Fruit fly (Drosophila melanogaster) Kc167 (cell line): ENCODE data around the gene CG31798.

Source experiments
- Myc ChIP-seq: fragments of >200 bp; optimal IDR thresholded peaks from 2 replicates; lab custom pipeline; 2017; ENCODE audit warnings: missing external identifiers
- h ChIP-seq: fragments of >200 bp; optimal IDR thresholded peaks from 3 replicates; lab custom pipeline; 2018; ENCODE audit warnings: missing external identifiers
- insv ChIP-seq: fragments of >200 bp; optimal IDR thresholded peaks from 3 replicates; lab custom pipeline; 2018; ENCODE audit warnings: missing external identifiers
- psq ChIP-seq: fragments of >200 bp; optimal IDR thresholded peaks from 2 replicates; lab custom pipeline; 2017; ENCODE audit warnings: missing external identifiers

DNA sequence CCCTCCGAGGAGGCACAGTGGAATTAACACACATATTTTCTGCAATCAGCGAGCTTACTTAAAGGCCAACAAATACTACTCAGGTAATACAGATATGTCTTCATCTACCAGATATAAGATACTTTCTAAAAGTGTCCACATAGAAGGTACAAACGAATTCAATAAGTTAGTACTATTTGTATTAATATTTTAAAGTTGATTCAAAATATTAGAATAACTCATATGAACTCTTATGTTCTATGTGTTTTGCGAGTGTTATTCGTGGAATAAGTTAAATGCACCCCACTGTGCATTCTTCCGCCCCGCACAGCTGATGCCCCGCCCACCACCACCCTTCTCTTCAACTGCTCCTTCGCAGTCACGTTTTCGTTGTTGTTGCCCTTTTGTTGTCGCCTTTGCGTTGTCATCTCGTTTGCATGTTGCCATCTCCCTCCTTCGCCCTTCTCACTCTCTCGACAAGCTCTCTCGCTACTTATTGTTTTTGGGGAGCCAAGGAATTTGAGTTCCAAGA, 32.3 kb upstream of the CG31798 start:
- no peak for TF ChIP-seq h (lab: Kevin White, UChicago)
- no peak for TF ChIP-seq Myc (lab: Kevin White, UChicago)
- TF ChIP-seq insv (lab: Kevin White, UChicago): no peak
- TF ChIP-seq psq (lab: Kevin White, UChicago): peak; percentile 80
